Fruit fly (Drosophila melanogaster): ENCODE measurements around the gene mRpL45.

The mRpL45 gene

DNA sequence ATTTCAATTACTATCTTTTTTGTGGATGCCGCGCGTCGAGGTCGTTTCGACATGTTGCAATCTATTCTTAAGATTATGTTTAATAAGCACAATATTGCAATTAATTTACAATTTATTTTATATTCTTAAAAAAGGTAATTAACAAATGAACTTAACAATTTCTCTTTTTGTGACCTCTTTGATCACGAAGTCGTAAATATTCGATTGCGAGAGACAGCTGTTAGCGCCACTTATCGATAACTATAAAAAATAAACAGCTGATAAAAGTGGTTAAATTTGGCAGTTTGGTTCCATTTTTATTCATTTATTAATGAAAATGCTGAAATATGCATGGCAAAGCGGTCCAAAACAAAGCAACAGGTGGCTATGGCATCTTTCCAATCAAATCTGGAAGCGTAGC lies 4.8 kb upstream of the mRpL45 start, which contains the start of the genes CG31156 and mRRF2:
Gene CG31156 (minus strand): TSS at position 209 of the 400 bp plus-strand sequence.
Gene mRRF2 (plus strand): TSS at position 239 of the 400 bp plus-strand sequence.
- no peak for TF ChIP-seq pan (optimal IDR thresholded peaks at IDR 0.05)
- TF ChIP-seq Hr83 (GFP tag; optimal IDR thresholded peaks at IDR 0.05; ENCODE audit: poor library complexity, severe bottlenecking), result no peak
- TF ChIP-seq foxo (GFP tag; optimal IDR thresholded peaks at IDR 0.05), result no peak

dm6 chr3R:22616211-22616610 lies 2.1 kb upstream of the mRpL45 start, which contains the start of gene CG31161:
CG31161 (plus strand) TSS chr3R:22616511.
- TF ChIP-seq pan (optimal IDR thresholded peaks at IDR 0.05), result no peak
- no peak for TF ChIP-seq Dfd (GFP tag; optimal IDR thresholded peaks at IDR 0.05)
- no peak for TF ChIP-seq ey (GFP tag; optimal IDR thresholded peaks at IDR 0.05)
- no peak for TF ChIP-seq brk (GFP tag; optimal IDR thresholded peaks at IDR 0.05)
- TF ChIP-seq usp (GFP tag; optimal IDR thresholded peaks at IDR 0.05), result no peak
- no peak for TF ChIP-seq fru (GFP tag; optimal IDR thresholded peaks at IDR 0.05)
- no peak for TF ChIP-seq Hnf4 (GFP tag; optimal IDR thresholded peaks at IDR 0.05)
- TF ChIP-seq lola (GFP tag; optimal IDR thresholded peaks at IDR 0.05), result no peak
- no peak for TF ChIP-seq GATAd (GFP tag; optimal IDR thresholded peaks at IDR 0.05)
- no peak for TF ChIP-seq br (GFP tag; optimal IDR thresholded peaks at IDR 0.05)
- no peak for TF ChIP-seq jim (GFP tag; optimal IDR thresholded peaks at IDR 0.05)
- TF ChIP-seq N (GFP tag; optimal IDR thresholded peaks at IDR 0.05), result no peak
- no peak for TF ChIP-seq tai (GFP tag; optimal IDR thresholded peaks at IDR 0.05)
- no peak for TF ChIP-seq dl (GFP tag; optimal IDR thresholded peaks at IDR 0.05; ENCODE audit: insufficient read depth in 1 of 2, partially characterized antibody in 2 of 2)
- no peak for TF ChIP-seq foxo (GFP tag; optimal IDR thresholded peaks at IDR 0.05)
- no peak for TF ChIP-seq Sp1 (GFP tag; optimal IDR thresholded peaks at IDR 0.05)
- no peak for TF ChIP-seq sage (GFP tag; optimal IDR thresholded peaks at IDR 0.05)

dm6 chr3R:22624737-22625136 lies 6.4 kb downstream of the mRpL45 start:
- TF ChIP-seq psq (GFP tag; optimal IDR thresholded peaks at IDR 0.05) (peak; percentile 28), CrebA (GFP tag; optimal IDR thresholded peaks at IDR 0.05; ENCODE audit: borderline replicate concordance) (no peak), HLH106 (tag; optimal IDR thresholded peaks at IDR 0.05) (peak; percentile 53), h (GFP tag; optimal IDR thresholded peaks at IDR 0.05) (peak; percentile 73), Dif (GFP tag; optimal IDR thresholded peaks at IDR 0.05; ENCODE audit: partially characterized antibody) (no peak), ey (GFP tag; optimal IDR thresholded peaks at IDR 0.05) (peak; percentile 64), br (GFP tag; optimal IDR thresholded peaks at IDR 0.05) (peak; percentile 76), Hr83 (GFP tag; optimal IDR thresholded peaks at IDR 0.05; ENCODE audit: poor library complexity, severe bottlenecking) (no peak), sv (GFP tag; optimal IDR thresholded peaks at IDR 0.05) (peak; percentile 10), fru (GFP tag; optimal IDR thresholded peaks at IDR 0.05) (peak; percentile 79), rgr (GFP tag; optimal IDR thresholded peaks at IDR 0.05) (peak; percentile 31), OdsH (GFP tag; optimal IDR thresholded peaks at IDR 0.05) (peak; percentile 37), Sp1 (GFP tag; optimal IDR thresholded peaks at IDR 0.05) (peak; percentile 39)

- TF ChIP-seq ey (GFP tag; optimal IDR thresholded peaks at IDR 0.05), result peak; percentile 62
- TF ChIP-seq Hnf4 (GFP tag; optimal IDR thresholded peaks at IDR 0.05), result no peak
- TF ChIP-seq Jra (GFP tag; optimal IDR thresholded peaks at IDR 0.05), result peak; percentile 17
- TF ChIP-seq Myc (optimal IDR thresholded peaks at IDR 0.05), result no peak
- no peak for TF ChIP-seq Hr78 (GFP tag; optimal IDR thresholded peaks at IDR 0.05)
- no peak for TF ChIP-seq usp (GFP tag; optimal IDR thresholded peaks at IDR 0.05)
- no peak for TF ChIP-seq brk (GFP tag; optimal IDR thresholded peaks at IDR 0.05)
- no peak for TF ChIP-seq pan (optimal IDR thresholded peaks at IDR 0.05)
- peak in 1 of 2 experiments; percentile 67 for TF ChIP-seq foxo (GFP tag; optimal IDR thresholded peaks at IDR 0.05)
- TF ChIP-seq dl (GFP tag; optimal IDR thresholded peaks at IDR 0.05; ENCODE audit: insufficient read depth in 1 of 2, partially characterized antibody in 2 of 2), result no peak
- TF ChIP-seq dmrt93B (GFP tag; optimal IDR thresholded peaks at IDR 0.05), result peak; percentile 62
- TF ChIP-seq Hr83 (GFP tag; optimal IDR thresholded peaks at IDR 0.05; ENCODE audit: poor library complexity, severe bottlenecking), result no peak
- peak; percentile 70 for TF ChIP-seq OdsH (GFP tag; optimal IDR thresholded peaks at IDR 0.05)
- no peak for TF ChIP-seq tai (GFP tag; optimal IDR thresholded peaks at IDR 0.05)
- peak; percentile 75 for TF ChIP-seq Sp1 (GFP tag; optimal IDR thresholded peaks at IDR 0.05)
- TF ChIP-seq fru (GFP tag; optimal IDR thresholded peaks at IDR 0.05), result peak; percentile 65
- no peak for TF ChIP-seq lola (GFP tag; optimal IDR thresholded peaks at IDR 0.05)
- no peak for TF ChIP-seq CrebA (GFP tag; optimal IDR thresholded peaks at IDR 0.05; ENCODE audit: borderline replicate concordance)
- peak; percentile 49 for TF ChIP-seq rgr (GFP tag; optimal IDR thresholded peaks at IDR 0.05)
- no peak for TF ChIP-seq woc (GFP tag; optimal IDR thresholded peaks at IDR 0.05)
- no peak for TF ChIP-seq Vsx2 (GFP tag; optimal IDR thresholded peaks at IDR 0.05; ENCODE audit: partially characterized antibody)
- TF ChIP-seq br (GFP tag; optimal IDR thresholded peaks at IDR 0.05), result no peak
- TF ChIP-seq HLH106 (tag; optimal IDR thresholded peaks at IDR 0.05), result peak; percentile 66
- peak; percentile 49 for TF ChIP-seq psq (GFP tag; optimal IDR thresholded peaks at IDR 0.05)
- TF ChIP-seq Dfd (GFP tag; optimal IDR thresholded peaks at IDR 0.05), result no peak
- TF ChIP-seq Dif (GFP tag; optimal IDR thresholded peaks at IDR 0.05; ENCODE audit: partially characterized antibody), result no peak
- TF ChIP-seq N (GFP tag; optimal IDR thresholded peaks at IDR 0.05), result no peak
- TF ChIP-seq dsf (GFP tag; optimal IDR thresholded peaks at IDR 0.05; ENCODE audit: borderline replicate concordance), result peak; percentile 5
- TF ChIP-seq Abd-B (GFP tag; optimal IDR thresholded peaks at IDR 0.05), result no peak
- TF ChIP-seq CG9705 (GFP tag; optimal IDR thresholded peaks at IDR 0.05), result no peak
- TF ChIP-seq Mio (GFP tag; optimal IDR thresholded peaks at IDR 0.05), result no peak
- peak; percentile 23 for TF ChIP-seq CG32264 (GFP tag; optimal IDR thresholded peaks at IDR 0.05)
Measured at dm6 chr3R:22625514-22626333, 7.4 kb downstream of the mRpL45 start.

Measured in whole organism, wandering third instar larva.